Fruit fly (Drosophila melanogaster) whole organism, embryonic: ENCODE measurements around the gene Cp36.

Experiments
- Abd-B ChIP-seq: fragments of 200-800 bp; sonication (Bioruptor generic); optimal IDR thresholded peaks from 2 replicates; lab custom pipeline; 2018; ENCODE audit warnings: missing biosample characterization, mild to moderate bottlenecking, missing genetic modification characterization, moderate library complexity
- Asciz ChIP-seq: fragments of 200-800 bp; sonication (Bioruptor generic); optimal IDR thresholded peaks from 2 replicates; lab custom pipeline; 2017; ENCODE audit warnings: missing biosample characterization, mild to moderate bottlenecking, missing genetic modification characterization, missing genetic modification reagents
- CG10543 ChIP-seq: fragments of 200-800 bp; sonication (Bioruptor generic); optimal IDR thresholded peaks from 3 replicates; lab custom pipeline; 2017; ENCODE audit warnings: missing biosample characterization, mild to moderate bottlenecking, missing genetic modification characterization, moderate library complexity
- CG10565 ChIP-seq: fragments of 200-800 bp; sonication (Bioruptor generic); optimal IDR thresholded peaks from 3 replicates; lab custom pipeline; 2016; ENCODE audit warnings: missing biosample characterization, mild to moderate bottlenecking, missing genetic modification characterization
- CG10959 ChIP-seq: fragments of 200-800 bp; sonication (Bioruptor generic); IDR thresholded peaks from 2 replicates; pipeline ENCODE4 v1.3.6; 2022; ENCODE audit warnings: missing biosample characterization, missing genetic modification characterization
- CG11456 ChIP-seq: fragments of 200-800 bp; sonication (Bioruptor generic); IDR thresholded peaks from 3 replicates; pipeline ENCODE4 v1.3.6; 2022; ENCODE audit warnings: missing biosample characterization, missing genetic modification characterization
- CG11560 ChIP-seq: fragments of 200-800 bp; sonication (Bioruptor generic); IDR thresholded peaks from 3 replicates; pipeline ENCODE4 v1.3.6; 2022; ENCODE audit warnings: missing biosample characterization, missing genetic modification characterization
- CG13296 ChIP-seq: fragments of 200-800 bp; sonication (Bioruptor generic); optimal IDR thresholded peaks from 3 replicates; lab custom pipeline; 2018; ENCODE audit warnings: missing biosample characterization, mild to moderate bottlenecking, missing genetic modification characterization
- CG13894 ChIP-seq: fragments of 200-800 bp; sonication (Bioruptor generic); optimal IDR thresholded peaks from 3 replicates; lab custom pipeline; 2018; ENCODE audit warnings: missing biosample characterization, mild to moderate bottlenecking, missing genetic modification characterization, moderate library complexity
- CG14667 ChIP-seq: fragments of 200-800 bp; sonication (Bioruptor generic); IDR thresholded peaks from 2 replicates; pipeline ENCODE4 v1.3.6; 2022; ENCODE audit warnings: missing biosample characterization, missing genetic modification characterization
- CG15073 ChIP-seq: fragments of 200-800 bp; sonication (Bioruptor generic); optimal IDR thresholded peaks from 2 replicates; lab custom pipeline; 2016; ENCODE audit warnings: missing biosample characterization, missing genetic modification characterization
- CG15269 ChIP-seq: fragments of 200-800 bp; sonication (Bioruptor generic); optimal IDR thresholded peaks from 2 replicates; lab custom pipeline; 2018; ENCODE audit warnings: missing biosample characterization, mild to moderate bottlenecking, missing genetic modification characterization, moderate library complexity
- CG16813 ChIP-seq: fragments of 200-800 bp; sonication (Bioruptor generic); IDR thresholded peaks from 3 replicates; pipeline ENCODE4 v1.3.6; 2022; ENCODE audit warnings: missing biosample characterization, missing genetic modification characterization; ENCODE audit not compliant: partially characterized antibody
- CG17359 ChIP-seq: fragments of 200-800 bp; sonication (Bioruptor generic); optimal IDR thresholded peaks from 3 replicates; lab custom pipeline; 2018; ENCODE audit warnings: missing biosample characterization, mild to moderate bottlenecking, missing genetic modification characterization, moderate library complexity
- CG17361 ChIP-seq: fragments of 200-800 bp; sonication (Bioruptor generic); IDR thresholded peaks from 3 replicates; pipeline ENCODE4 v1.3.6; 2022; ENCODE audit warnings: missing biosample characterization, missing genetic modification characterization
- CG17612 ChIP-seq: fragments of 200-800 bp; sonication (Bioruptor generic); IDR thresholded peaks from 2 replicates; pipeline ENCODE4 v1.3.6; 2022; ENCODE audit warnings: missing biosample characterization, missing genetic modification characterization
- CG3163 ChIP-seq: fragments of 200-800 bp; sonication (Bioruptor generic); optimal IDR thresholded peaks from 3 replicates; lab custom pipeline; 2016; ENCODE audit warnings: missing biosample characterization, missing genetic modification characterization
- CG32532 ChIP-seq: fragments of 200-800 bp; sonication (Bioruptor generic); IDR thresholded peaks from 2 replicates; pipeline ENCODE4 v1.3.6; 2022; ENCODE audit warnings: missing biosample characterization, missing genetic modification characterization
- CG32772 ChIP-seq: fragments of 200-800 bp; sonication (Bioruptor generic); IDR thresholded peaks from 2 replicates; pipeline ENCODE4 v1.3.6; 2022; ENCODE audit warnings: missing biosample characterization, missing genetic modification characterization
- CG3407 ChIP-seq: fragments of 200-800 bp; sonication (Bioruptor generic); optimal IDR thresholded peaks from 2 replicates; lab custom pipeline; 2018; ENCODE audit warnings: missing biosample characterization, mild to moderate bottlenecking, missing genetic modification characterization
- CG3847 ChIP-seq: fragments of 200-800 bp; sonication (Bioruptor generic); IDR thresholded peaks from 2 replicates; pipeline ENCODE4 v1.3.6; 2022; ENCODE audit warnings: missing biosample characterization, missing genetic modification characterization
- CG4360 ChIP-seq: fragments of 200-800 bp; sonication (Bioruptor generic); IDR thresholded peaks from 2 replicates; pipeline ENCODE4 v1.3.6; 2022; ENCODE audit warnings: missing biosample characterization, missing genetic modification characterization
- CG6272 ChIP-seq: fragments of 200-800 bp; sonication (Bioruptor generic); IDR thresholded peaks from 2 replicates; pipeline ENCODE4 v1.3.6; 2022; ENCODE audit warnings: missing biosample characterization, missing genetic modification characterization
- CG7745 ChIP-seq: fragments of 200-800 bp; sonication (Bioruptor generic); optimal IDR thresholded peaks from 2 replicates; lab custom pipeline; 2018; ENCODE audit warnings: missing biosample characterization, mild to moderate bottlenecking, missing genetic modification characterization, moderate library complexity
- CG8290 ChIP-seq, 3 experiments: fragments of 200-800 bp; sonication (Bioruptor generic); optimal IDR thresholded peaks; 2 replicates each; lab custom pipeline; 2016 to 2019; ENCODE audit warnings: missing biosample characterization in 3 of 3, missing genetic modification characterization in 3 of 3, mild to moderate bottlenecking in 2 of 3, moderate library complexity in 1 of 3
- CG9817 ChIP-seq: fragments of 200-800 bp; sonication (Bioruptor generic); optimal IDR thresholded peaks from 2 replicates; lab custom pipeline; 2018; ENCODE audit warnings: missing biosample characterization, mild to moderate bottlenecking, missing genetic modification characterization, moderate library complexity
- CoRest ChIP-seq: fragments of 200-800 bp; sonication (Bioruptor generic); optimal IDR thresholded peaks from 3 replicates; lab custom pipeline; 2018; ENCODE audit warnings: missing biosample characterization, mild to moderate bottlenecking, missing genetic modification characterization, moderate library complexity
- Doc3 ChIP-seq: fragments of 200-800 bp; sonication (Bioruptor generic); IDR thresholded peaks from 3 replicates; pipeline ENCODE4 v1.3.6; 2022; ENCODE audit warnings: missing biosample characterization, missing genetic modification characterization; ENCODE audit not compliant: partially characterized antibody
- MBD-R2 ChIP-seq: fragments of 200-800 bp; sonication (Bioruptor generic); IDR thresholded peaks from 2 replicates; pipeline ENCODE4 v1.3.6; 2022; ENCODE audit warnings: missing biosample characterization, missing genetic modification characterization
- Med ChIP-seq: fragments of 200-800 bp; sonication (Bioruptor generic); peaks from one replicate; lab custom pipeline; 2016; ENCODE audit warnings: missing biosample characterization, missing genetic modification characterization, mild to moderate bottlenecking, inconsistent platforms, moderate library complexity
- Mes4 ChIP-seq: fragments of 200-800 bp; sonication (Bioruptor generic); optimal IDR thresholded peaks from 2 replicates; lab custom pipeline; 2016; ENCODE audit warnings: missing biosample characterization, missing genetic modification characterization
- NFAT ChIP-seq: fragments of 200-800 bp; sonication (Bioruptor generic); IDR thresholded peaks from 2 replicates; pipeline ENCODE4 v1.3.6; 2022; ENCODE audit warnings: missing biosample characterization, missing genetic modification characterization
- Oli ChIP-seq: fragments of 200-800 bp; sonication (Bioruptor generic); optimal IDR thresholded peaks from 2 replicates; lab custom pipeline; 2018; ENCODE audit warnings: missing biosample characterization, mild to moderate bottlenecking, missing genetic modification characterization, moderate library complexity
- PHDP ChIP-seq: fragments of 200-800 bp; sonication (Bioruptor generic); optimal IDR thresholded peaks from 3 replicates; lab custom pipeline; 2018; ENCODE audit warnings: missing biosample characterization, mild to moderate bottlenecking, missing genetic modification characterization, moderate library complexity
- Pdp1 ChIP-seq, 2 experiments: fragments of 200-800 bp; sonication (Bioruptor generic); optimal IDR thresholded peaks; 3 replicates each; lab custom pipeline; 2016; ENCODE audit warnings: missing biosample characterization in 2 of 2, missing genetic modification characterization in 2 of 2, mild to moderate bottlenecking in 1 of 2, moderate library complexity in 1 of 2
- Sin3A ChIP-seq: fragments of >200 bp; optimal IDR thresholded peaks from 2 replicates; lab custom pipeline; 2018
- Sox102F ChIP-seq: fragments of 200-800 bp; sonication (Bioruptor generic); optimal IDR thresholded peaks from 2 replicates; lab custom pipeline; 2018; ENCODE audit warnings: missing biosample characterization, mild to moderate bottlenecking, missing genetic modification characterization, moderate library complexity
- Xrp1 ChIP-seq: fragments of 200-800 bp; sonication (Bioruptor generic); IDR thresholded peaks from 2 replicates; pipeline ENCODE4 v1.3.6; 2022; ENCODE audit warnings: missing biosample characterization, missing genetic modification characterization
- br ChIP-seq: fragments of >200 bp; optimal IDR thresholded peaks from 2 replicates; lab custom pipeline; 2017
- caup ChIP-seq: fragments of 200-800 bp; sonication (Bioruptor generic); optimal IDR thresholded peaks from 3 replicates; lab custom pipeline; 2017; ENCODE audit warnings: missing biosample characterization, mild to moderate bottlenecking, missing genetic modification characterization, moderate library complexity; ENCODE audit not compliant: severe bottlenecking
- chinmo ChIP-seq: fragments of 200-800 bp; sonication (Bioruptor generic); IDR thresholded peaks from 4 replicates; pipeline ENCODE4 v1.3.6; 2022; ENCODE audit warnings: missing biosample characterization, missing genetic modification characterization; ENCODE audit not compliant: partially characterized antibody
- fd96Cb ChIP-seq: fragments of 200-800 bp; sonication (Bioruptor generic); optimal IDR thresholded peaks from 2 replicates; lab custom pipeline; 2018; ENCODE audit warnings: missing biosample characterization, mild to moderate bottlenecking, missing genetic modification characterization, moderate library complexity
- gce ChIP-seq: fragments of 200-800 bp; sonication (Bioruptor generic); IDR thresholded peaks from 3 replicates; pipeline ENCODE4 v1.3.6; 2022; ENCODE audit warnings: missing biosample characterization, missing genetic modification characterization
- gsb-n ChIP-seq: fragments of 200-800 bp; sonication (Bioruptor generic); optimal IDR thresholded peaks from 3 replicates; lab custom pipeline; 2018; ENCODE audit warnings: missing biosample characterization, mild to moderate bottlenecking, missing genetic modification characterization
- gt ChIP-seq: fragments of 200-800 bp; sonication (Bioruptor generic); IDR thresholded peaks from 2 replicates; pipeline ENCODE4 v1.3.6; 2022; ENCODE audit warnings: missing biosample characterization, missing genetic modification characterization
- nom ChIP-seq: fragments of 200-800 bp; sonication (Bioruptor generic); optimal IDR thresholded peaks from 2 replicates; lab custom pipeline; 2017; ENCODE audit warnings: missing biosample characterization, missing genetic modification characterization, mild to moderate bottlenecking, moderate library complexity, missing genetic modification reagents
- otp ChIP-seq: fragments of 200-800 bp; sonication (Bioruptor generic); IDR thresholded peaks from 3 replicates; pipeline ENCODE4, ENCODE4 v1.3.6; 2022; ENCODE audit warnings: missing biosample characterization, missing genetic modification characterization
- rib ChIP-seq: fragments of 200-800 bp; sonication (Bioruptor generic); IDR thresholded peaks from 2 replicates; pipeline ENCODE4 v1.3.6; 2022; ENCODE audit warnings: missing biosample characterization, missing genetic modification characterization
- slou ChIP-seq: fragments of 200-800 bp; sonication (Bioruptor generic); optimal IDR thresholded peaks from 3 replicates; lab custom pipeline; 2016; ENCODE audit warnings: missing biosample characterization, missing genetic modification characterization
- sr ChIP-seq: fragments of 200-800 bp; sonication (Bioruptor generic); IDR thresholded peaks from 3 replicates; pipeline ENCODE4 v1.3.6; 2022; ENCODE audit warnings: missing biosample characterization, missing genetic modification characterization
- usp ChIP-seq: fragments of >200 bp; optimal IDR thresholded peaks from 2 replicates; lab custom pipeline; 2017; ENCODE audit warnings: missing biosample characterization, missing genetic modification characterization
- vvl ChIP-seq: fragments of 200-800 bp; sonication (Bioruptor generic); IDR thresholded peaks from 2 replicates; pipeline ENCODE4 v1.3.6; 2022; ENCODE audit warnings: missing biosample characterization, missing genetic modification characterization

Cp36 gene

dm6 chrX:8520517-8520916 lies 41.4 kb downstream of the Cp36 start (continued):
- TF ChIP-seq CoRest (no peak), CG10959 (no peak), nom (no peak), fd96Cb (tag; lab: Kevin White, UChicago) (no peak), CG11456 (no peak), Abd-B (GFP tag; lab: Kevin White, UChicago) (no peak), CG3163 (GFP tag; lab: Kevin White, UChicago) (no peak), CG6272 (GFP tag; lab: Robert Waterston, UW) (no peak), CG15269 (tag; lab: Kevin White, UChicago) (no peak), gce (GFP tag; lab: Robert Waterston, UW) (no peak), CG10543 (GFP tag; lab: Kevin White, UChicago) (peak; percentile 14), CG32532 (GFP tag; lab: Robert Waterston, UW) (no peak), MBD-R2 (GFP tag; lab: Robert Waterston, UW) (no peak), CG13894 (tag; lab: Kevin White, UChicago) (peak; percentile 51), gt (GFP tag; lab: Robert Waterston, UW) (no peak), chinmo (GFP tag; lab: Robert Waterston, UW) (no peak), CG32772 (GFP tag; lab: Robert Waterston, UW) (no peak), CG14667 (GFP tag; lab: Robert Waterston, UW) (no peak), CG16813 (GFP tag; lab: Robert Waterston, UW) (no peak), CG15073 (GFP tag; lab: Kevin White, UChicago) (no peak), NFAT (no peak), gsb-n (tag; lab: Kevin White, UChicago) (no peak), CG3847 (GFP tag; lab: Robert Waterston, UW) (no peak), CG17361 (GFP tag; lab: Robert Waterston, UW) (no peak), CG7745 (tag; lab: Kevin White, UChicago) (no peak), sr (GFP tag; lab: Robert Waterston, UW) (no peak), rib (GFP tag; lab: Robert Waterston, UW) (no peak), CG3407 (GFP tag; lab: Kevin White, UChicago) (no peak), CG13296 (no peak), Asciz (GFP tag; lab: Kevin White, UChicago) (no peak), CG4360 (GFP tag; lab: Robert Waterston, UW) (no peak), otp (GFP tag; lab: Robert Waterston, UW) (no peak), CG10565 (no peak), Doc3 (GFP tag; lab: Robert Waterston, UW) (no peak), caup (GFP tag; lab: Kevin White, UChicago) (no peak), slou (GFP tag; lab: Kevin White, UChicago) (no peak), CG9817 (tag; lab: Kevin White, UChicago) (no peak), Sin3A (no peak), CG8290 (GFP tag; optimal IDR thresholded peaks at IDR 0.05; lab: Kevin White, UChicago) (no peak), CG8290 (tag; optimal IDR thresholded peaks at IDR 0.05; lab: Kevin White, UChicago) (no peak), usp (no peak), Pdp1 (GFP tag; optimal IDR thresholded peaks at IDR 0.05; lab: Kevin White, UChicago) (peak in 1 of 2 experiments; percentile 83), br (lab: Kevin White, UChicago) (no peak), PHDP (no peak), CG17359 (no peak), Med (GFP tag; lab: Kevin White, UChicago) (peak; percentile 31), CG17612 (GFP tag; lab: Robert Waterston, UW) (no peak), Xrp1 (GFP tag; lab: Robert Waterston, UW) (no peak), vvl (GFP tag; lab: Robert Waterston, UW) (no peak), Oli (tag; lab: Kevin White, UChicago) (no peak), Sox102F (GFP tag; lab: Kevin White, UChicago) (no peak), Mes4 (GFP tag; lab: Kevin White, UChicago) (no peak), CG11560 (tag; lab: Robert Waterston, UW) (no peak)
